Worm (Caenorhabditis elegans) whole organism, L4/young adult: Measurements from ENCODE around the gene fbxb-92.

Source experiments
- W03F9.2 ChIP-seq: fragments of 150-350 bp; optimal IDR thresholded peaks from 2 replicates; lab custom pipeline; 2014; ENCODE audit warnings: missing biosample characterization, missing genetic modification characterization
- dao-5 ChIP-seq: sonication (generic microtip); optimal IDR thresholded peaks from 2 replicates; lab custom pipeline; 2016; ENCODE audit warnings: missing genotype, missing genetic modification characterization, moderate library complexity, missing compliant biosample characterization
- him-1 ChIP-seq: sonication (generic microtip); optimal IDR thresholded peaks from 2 replicates; lab custom pipeline; 2016; ENCODE audit warnings: missing genotype, missing genetic modification reagents, missing genetic modification characterization, missing compliant biosample characterization

Gene fbxb-92

DNA sequence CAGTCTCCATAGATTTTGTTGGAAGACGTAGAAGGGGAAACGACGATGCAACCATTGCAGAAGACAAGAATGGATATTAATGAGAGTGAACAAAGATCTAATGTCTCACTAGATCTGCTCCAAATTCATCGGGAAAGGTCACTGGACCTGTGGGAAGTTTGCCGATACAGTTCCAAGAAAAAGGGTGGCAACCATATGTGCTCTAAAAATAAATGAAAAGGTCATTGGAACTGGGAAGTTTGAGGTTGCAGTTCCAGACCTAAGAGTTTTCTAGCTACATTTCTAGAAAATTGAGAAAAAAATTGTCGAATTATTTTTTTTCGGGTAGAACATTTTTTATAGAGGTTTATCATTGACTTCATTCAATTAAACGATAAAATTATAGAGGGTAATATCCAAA lies at the start of gene fbxb-92:
fbxb-92 (minus strand) TSS at position 101 of the 400 bp plus-strand sequence.
- TF ChIP-seq W03F9.2 (tag; lab: Kevin White, UChicago) (no peak), dao-5 (no peak), him-1 (no peak)

DNA sequence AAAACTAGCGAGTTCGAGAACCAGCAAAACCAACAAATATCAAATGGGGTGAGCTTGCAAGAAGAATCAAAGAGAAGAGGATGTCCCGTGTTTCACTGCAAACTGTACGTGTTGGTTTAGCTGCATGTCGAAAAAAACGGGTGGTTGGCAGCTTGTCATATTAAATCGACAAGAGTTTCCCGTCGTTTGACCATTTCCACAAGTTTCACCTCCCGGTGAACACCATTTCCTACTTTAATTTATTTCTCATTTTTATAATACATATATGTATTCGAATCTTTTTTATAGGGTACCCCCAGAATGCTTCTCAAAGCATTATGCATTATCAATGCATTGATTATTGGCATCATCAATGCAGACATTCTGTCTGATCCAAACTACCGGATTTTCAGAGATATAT lies 48.0 kb upstream of the fbxb-92 start, which contains the start of gene Y8A9A.2:
Y8A9A.2 (plus strand) TSS at position 301 of the 400 bp plus-strand sequence.
- no peak for TF ChIP-seq him-1
- no peak for TF ChIP-seq W03F9.2 (tag; lab: Kevin White, UChicago)
- no peak for TF ChIP-seq dao-5

DNA sequence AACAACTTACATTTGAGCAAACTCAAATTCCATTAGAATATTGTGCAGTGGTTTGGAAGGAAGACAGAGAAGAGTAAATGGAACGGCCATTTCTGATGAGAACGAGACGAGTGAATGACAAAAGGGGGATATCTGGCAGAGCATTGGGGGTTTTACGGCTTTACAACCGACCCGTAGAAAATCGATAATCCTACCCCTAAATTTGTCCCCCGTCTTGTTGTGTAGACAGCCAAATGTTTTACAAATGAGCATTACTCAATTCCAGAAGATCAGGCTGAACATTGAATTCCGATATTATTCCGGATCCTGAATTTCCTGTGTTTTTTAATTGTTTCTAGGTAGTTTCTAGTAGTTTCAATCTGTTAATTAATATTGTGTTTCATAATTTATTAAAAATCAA lies 46.0 kb upstream of the fbxb-92 start, which contains the start of gene fbxb-99:
fbxb-99 (minus strand) TSS at position 101 of the 400 bp plus-strand sequence.
- TF ChIP-seq dao-5 (no peak), him-1 (no peak)

DNA sequence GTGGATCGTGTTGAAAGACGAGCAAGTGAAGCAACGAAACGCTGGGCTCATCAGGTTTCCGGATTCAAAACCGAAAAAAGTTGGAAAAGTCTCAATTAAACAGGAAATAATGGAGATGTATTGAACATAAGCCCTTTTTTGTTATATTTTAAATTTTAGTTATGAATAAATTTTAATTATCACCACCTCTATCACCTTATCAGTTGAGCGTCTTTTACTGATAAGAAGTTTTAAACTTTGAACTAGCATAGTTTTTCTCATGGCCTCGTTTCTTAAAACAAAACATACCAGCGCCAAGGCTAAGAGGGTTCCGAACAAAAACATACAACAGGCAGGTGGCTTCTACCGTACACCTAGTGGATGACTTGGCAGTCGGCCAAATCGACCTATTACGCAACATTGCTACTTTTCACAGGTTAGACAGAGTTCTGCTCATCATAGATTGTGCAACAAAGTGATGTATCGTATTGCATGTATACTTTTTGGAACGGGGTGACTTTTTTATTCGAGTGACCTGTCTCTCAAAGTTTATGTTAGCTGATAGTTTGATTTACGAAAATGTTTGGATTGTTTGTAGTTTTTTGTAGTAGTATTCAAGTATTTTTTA lies 41.2 kb upstream of the fbxb-92 start:
- TF ChIP-seq him-1: no peak
- TF ChIP-seq W03F9.2 (tag; lab: Kevin White, UChicago): no peak
- TF ChIP-seq dao-5: no peak

DNA sequence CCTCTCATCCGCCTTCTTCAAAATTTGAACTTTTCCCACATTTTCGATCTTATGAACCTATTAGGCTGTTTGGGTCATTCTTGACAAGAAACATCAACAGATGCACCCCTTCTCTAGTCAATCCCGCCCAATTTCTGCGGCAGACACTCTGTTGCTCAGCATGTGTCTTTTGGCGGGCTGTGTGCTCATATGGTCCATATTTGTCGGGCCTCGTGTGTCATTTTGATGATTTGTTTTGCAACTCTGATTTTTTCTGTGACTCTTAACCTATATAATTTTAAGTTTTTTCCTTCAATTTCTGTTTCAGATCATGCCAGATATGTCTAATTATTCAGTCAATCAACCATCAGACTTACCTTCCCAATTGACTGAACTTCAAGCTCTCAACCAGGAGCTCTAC lies 39.8 kb upstream of the fbxb-92 start, which contains the start of gene T24E12.13:
T24E12.13 (plus strand) TSS at position 301 of the 400 bp plus-strand sequence.
- TF ChIP-seq dao-5: no peak
- no peak for TF ChIP-seq him-1
- TF ChIP-seq W03F9.2 (tag; lab: Kevin White, UChicago): no peak

DNA sequence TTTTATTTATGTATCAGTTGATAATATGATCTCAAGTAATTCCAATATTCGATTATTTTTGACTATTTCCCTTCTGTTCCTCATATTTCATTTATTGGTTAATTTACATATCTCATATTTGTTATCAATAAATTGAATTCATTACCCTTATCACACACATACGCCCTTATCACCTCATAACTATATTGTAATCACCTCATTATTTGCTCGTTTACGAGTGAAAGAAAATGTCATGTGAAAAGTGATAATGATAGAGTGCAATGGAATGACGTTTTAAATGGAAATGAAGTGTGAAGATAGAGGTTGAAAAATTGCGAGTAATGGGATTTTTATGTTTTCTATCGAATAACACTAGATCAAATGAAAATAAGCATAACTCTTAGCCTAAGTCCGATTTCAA lies 39.2 kb upstream of the fbxb-92 start:
- TF ChIP-seq W03F9.2 (tag; lab: Kevin White, UChicago) (no peak), him-1 (no peak), dao-5 (no peak)

DNA sequence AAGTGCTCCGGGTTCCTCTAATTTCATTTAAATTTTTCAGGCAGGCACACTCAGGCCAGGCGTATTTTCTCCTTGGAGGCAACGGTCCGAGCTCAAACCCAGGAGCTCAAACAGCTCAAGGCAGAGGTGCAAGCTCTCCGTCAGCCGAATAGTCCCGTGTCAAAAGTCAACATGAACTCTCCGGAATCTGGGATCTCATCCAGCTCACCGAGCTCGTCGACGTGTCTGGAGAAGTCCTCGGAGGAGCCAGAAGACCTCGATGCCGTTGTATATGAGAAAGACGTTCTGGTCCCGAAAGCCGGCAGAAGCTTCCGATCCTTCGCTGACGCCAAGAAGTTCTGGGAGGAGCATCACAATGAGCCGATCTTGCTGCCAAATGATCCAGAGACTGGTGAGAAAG lies 38.5 kb upstream of the fbxb-92 start:
- TF ChIP-seq him-1: no peak
- no peak for TF ChIP-seq dao-5
- no peak for TF ChIP-seq W03F9.2 (tag; lab: Kevin White, UChicago)

DNA sequence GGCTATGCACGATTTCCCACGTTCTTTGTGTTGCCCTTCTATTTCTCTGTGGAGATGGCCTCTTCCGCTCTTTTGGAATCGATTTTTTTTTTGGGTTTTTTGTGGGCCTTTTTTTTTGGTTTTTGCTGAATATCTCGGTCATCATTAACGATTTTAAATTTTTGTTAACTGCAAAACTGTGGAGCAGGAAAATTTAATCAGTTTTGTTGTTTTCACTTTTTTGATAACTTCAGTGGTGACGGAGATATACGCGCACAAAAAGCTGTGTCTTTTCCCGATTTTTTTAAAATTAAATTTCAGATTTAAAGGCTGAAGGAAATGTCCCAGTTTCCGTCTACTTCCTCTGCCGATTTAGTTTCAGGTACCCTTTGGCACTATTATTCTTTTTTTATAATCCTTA lies 38.0 kb upstream of the fbxb-92 start, which contains the start of gene T24E12.1:
T24E12.1 (plus strand) TSS at position 301 of the 400 bp plus-strand sequence.
- no peak for TF ChIP-seq him-1
- TF ChIP-seq W03F9.2 (tag; lab: Kevin White, UChicago): no peak
- TF ChIP-seq dao-5: no peak

DNA sequence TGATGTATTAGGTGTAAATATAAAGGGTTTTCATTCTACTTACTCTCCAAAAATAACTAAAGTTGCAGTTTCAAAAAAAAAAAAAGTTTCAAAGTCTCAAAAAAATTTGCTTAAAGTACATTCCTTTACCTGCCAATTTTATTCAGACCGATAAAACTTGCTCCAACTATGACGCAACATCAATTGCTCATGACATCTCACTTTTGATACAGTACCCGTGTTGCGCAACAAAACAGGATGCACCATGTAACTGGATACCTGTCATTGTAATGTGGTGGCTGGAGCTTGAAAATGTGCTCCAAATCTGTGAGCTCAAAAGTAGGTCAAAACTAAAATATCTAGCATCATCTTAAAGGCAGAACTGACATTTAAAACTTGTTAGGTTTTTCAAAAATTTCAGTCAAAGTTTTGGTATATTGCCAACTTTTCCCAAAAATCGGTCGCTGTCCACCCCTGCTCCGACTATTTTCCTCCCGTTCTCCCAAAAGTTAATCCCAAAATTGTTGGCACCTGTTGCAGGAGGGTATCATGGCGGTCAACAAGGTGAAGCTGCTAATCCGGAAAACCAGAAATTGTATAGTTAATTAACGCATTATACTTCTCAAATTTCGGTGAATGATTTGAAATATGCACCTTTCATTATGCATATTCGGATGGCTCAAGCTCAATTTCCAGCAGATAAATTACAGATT lies 35.1 kb upstream of the fbxb-92 start, which contains the start of gene T24E12.2:
T24E12.2 (plus strand) TSS at position 642 of the 692 bp plus-strand sequence.
- TF ChIP-seq him-1: no peak
- no peak for TF ChIP-seq dao-5
- TF ChIP-seq W03F9.2 (tag; lab: Kevin White, UChicago): no peak

DNA sequence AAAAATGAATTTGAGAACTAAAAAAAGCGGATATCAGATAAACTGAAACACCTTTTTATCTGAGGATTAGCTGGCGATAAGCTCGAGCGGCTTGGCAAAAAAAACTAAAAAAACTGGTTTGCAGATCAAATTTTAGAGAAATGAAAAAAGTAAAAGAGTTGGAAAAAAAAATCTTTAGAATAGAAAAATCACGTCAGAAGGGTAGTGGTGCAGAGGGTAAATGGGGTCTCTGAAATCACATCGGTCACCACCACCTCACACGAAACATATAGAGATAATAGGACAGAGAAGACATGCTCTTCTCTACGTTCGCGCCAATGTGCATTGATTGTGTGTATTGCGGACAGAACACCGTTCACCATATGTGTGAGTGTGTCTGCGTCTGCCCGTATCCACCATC lies 33.9 kb upstream of the fbxb-92 start:
- TF ChIP-seq him-1 (no peak), dao-5 (no peak), W03F9.2 (tag; lab: Kevin White, UChicago) (no peak)

DNA sequence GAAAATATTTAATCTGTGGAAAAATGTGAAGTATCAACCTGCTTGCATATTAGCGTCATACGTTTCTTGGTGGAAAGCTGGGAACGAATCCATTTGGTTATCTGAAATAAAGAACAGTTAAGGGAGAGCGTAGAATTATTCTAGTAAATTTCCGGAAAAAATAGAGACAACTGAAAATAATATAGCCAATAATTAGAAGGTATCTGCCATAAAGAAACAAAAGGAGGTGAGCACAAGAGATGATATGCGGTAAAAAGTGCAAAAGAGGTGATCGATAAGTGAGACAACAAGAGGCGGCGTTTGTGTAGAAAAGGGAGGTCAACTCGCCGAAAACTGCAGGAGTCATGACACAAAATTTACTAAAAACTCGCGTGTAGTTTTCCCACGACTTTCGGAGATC lies 32.2 kb upstream of the fbxb-92 start, which contains the start of gene T24E12.11:
T24E12.11 (minus strand) TSS at position 101 of the 400 bp plus-strand sequence.
- no peak for TF ChIP-seq dao-5
- TF ChIP-seq him-1: no peak
- no peak for TF ChIP-seq W03F9.2 (tag; lab: Kevin White, UChicago)

DNA sequence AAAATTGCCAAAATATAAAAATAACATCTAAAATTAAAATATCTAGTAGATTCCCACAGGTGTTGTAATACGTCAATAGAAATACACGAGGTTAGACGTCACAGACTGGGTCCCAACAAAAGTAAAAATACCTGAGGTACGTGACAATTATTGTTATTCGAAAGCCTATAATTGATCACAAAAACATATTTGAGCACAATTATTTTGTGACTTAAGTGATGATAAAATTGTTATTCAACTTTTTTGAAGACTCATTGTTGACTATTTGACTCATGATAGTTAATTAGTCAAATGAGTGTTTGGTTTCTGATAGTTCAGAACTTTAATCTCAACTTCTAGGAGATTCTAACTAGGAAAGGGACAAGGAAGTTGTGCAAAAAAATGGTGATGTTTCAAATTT lies 30.5 kb upstream of the fbxb-92 start:
- TF ChIP-seq him-1: no peak
- no peak for TF ChIP-seq W03F9.2 (tag; lab: Kevin White, UChicago)
- TF ChIP-seq dao-5: no peak

DNA sequence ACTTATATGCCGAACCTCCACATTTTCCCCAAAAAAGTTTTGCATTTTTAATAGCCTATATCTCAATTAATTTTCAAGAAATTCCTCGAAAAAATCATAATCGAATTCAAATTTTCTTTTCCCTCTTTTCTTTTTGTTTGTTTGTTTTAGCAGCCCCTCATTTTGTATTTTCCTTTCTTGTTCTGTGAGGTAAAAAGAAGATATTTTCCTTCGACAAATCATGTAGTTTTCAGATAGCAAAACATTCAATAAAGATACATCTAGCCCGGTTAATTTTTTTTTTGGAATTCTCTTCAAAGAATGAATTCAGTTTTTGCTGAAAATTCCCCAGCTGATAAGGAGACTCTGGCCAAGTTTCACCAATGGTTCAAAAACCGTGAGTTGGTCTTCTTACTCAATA lies 28.4 kb upstream of the fbxb-92 start, which contains the start of gene T24E12.3:
T24E12.3 (plus strand) TSS at position 301 of the 400 bp plus-strand sequence.
- no peak for TF ChIP-seq W03F9.2 (tag; lab: Kevin White, UChicago)
- no peak for TF ChIP-seq dao-5
- no peak for TF ChIP-seq him-1

DNA sequence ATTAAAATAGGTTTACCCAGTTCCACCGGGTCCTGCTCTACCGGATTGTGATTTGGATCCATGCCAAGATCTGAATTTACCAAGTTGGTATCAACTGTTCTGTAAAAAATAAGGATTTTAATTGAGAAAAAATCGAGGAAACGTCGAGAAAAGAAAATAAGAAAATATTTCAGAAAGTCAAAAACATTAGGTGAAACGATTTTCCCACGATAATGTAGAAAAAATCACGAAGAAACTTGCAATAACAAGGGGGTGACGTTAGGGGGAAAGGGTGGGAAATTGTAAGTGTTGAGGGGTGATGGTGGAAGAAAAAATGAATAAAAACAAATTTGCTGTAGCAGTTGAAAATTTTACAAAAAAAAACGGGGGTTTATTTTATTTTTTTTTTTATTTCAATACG lies 25.8 kb upstream of the fbxb-92 start, which contains the start of gene T24E12.10:
T24E12.10 (minus strand) TSS at position 101 of the 400 bp plus-strand sequence.
- TF ChIP-seq dao-5 (no peak), him-1 (no peak), W03F9.2 (tag; lab: Kevin White, UChicago) (no peak)

DNA sequence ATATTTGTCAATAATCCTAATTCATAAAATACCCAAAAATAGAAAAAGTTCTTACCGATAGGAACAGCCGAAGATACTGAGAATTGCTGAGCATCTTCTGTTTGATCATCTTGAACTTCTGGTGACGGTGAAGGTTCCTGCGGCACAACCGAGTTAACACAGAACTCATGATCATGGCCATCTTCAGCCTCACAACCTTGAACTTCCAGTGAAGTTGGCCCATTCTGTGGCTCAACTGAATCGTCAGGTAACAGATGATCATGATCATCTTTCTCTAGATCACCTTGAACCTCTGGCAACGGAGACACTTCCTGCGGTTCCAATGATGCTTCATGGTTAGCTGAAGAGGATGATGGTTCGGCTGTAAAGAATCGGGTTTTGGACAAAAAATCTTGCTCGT lies 24.3 kb upstream of the fbxb-92 start:
- TF ChIP-seq dao-5 (no peak), him-1 (no peak), W03F9.2 (tag; lab: Kevin White, UChicago) (no peak)
